Fruit fly (Drosophila melanogaster) whole organism, embryonic: ENCODE data around the gene CG15012.

Source experiments
- CG11504 ChIP-seq: fragments of 200-800 bp; sonication (Bioruptor generic); optimal IDR thresholded peaks from 3 replicates; lab custom pipeline; 2019; ENCODE audit warnings: missing biosample characterization, mild to moderate bottlenecking, missing genetic modification characterization, moderate library complexity
- CG6689 ChIP-seq: fragments of 200-800 bp; sonication (Bioruptor generic); IDR thresholded peaks from 2 replicates; pipeline ENCODE4 v1.3.6; 2022; ENCODE audit warnings: missing biosample characterization, missing genetic modification characterization
- Hmr ChIP-seq: fragments of 200-800 bp; sonication (Bioruptor generic); optimal IDR thresholded peaks from 3 replicates; lab custom pipeline; 2017; ENCODE audit warnings: mild to moderate bottlenecking, missing biosample characterization, missing genetic modification reagents, missing genetic modification characterization
- Nf-YA ChIP-seq: fragments of 200-800 bp; sonication (Bioruptor generic); IDR thresholded peaks from 2 replicates; pipeline ENCODE4 v1.3.6; 2022; ENCODE audit warnings: missing biosample characterization, missing genetic modification characterization
- Sry-δ ChIP-seq: fragments of 200-800 bp; sonication (Bioruptor generic); optimal IDR thresholded peaks from 2 replicates; lab custom pipeline; 2016; ENCODE audit warnings: missing biosample characterization, missing genetic modification characterization
- fd102C ChIP-seq: fragments of 200-800 bp; sonication (Bioruptor generic); optimal IDR thresholded peaks from 2 replicates; lab custom pipeline; 2018; ENCODE audit warnings: missing biosample characterization, mild to moderate bottlenecking, missing genetic modification characterization, moderate library complexity
- kay ChIP-seq: fragments of 200-800 bp; sonication (Bioruptor generic); optimal IDR thresholded peaks from 2 replicates; lab custom pipeline; 2016; ENCODE audit warnings: missing biosample characterization, missing genetic modification characterization

dm6 chr3L:4242428-4242827 lies 49.6 kb downstream of the CG15012 start, which contains the start of gene pav:
- no peak for TF ChIP-seq CG11504 (tag; lab: Kevin White, UChicago)
- no peak for TF ChIP-seq Nf-YA
- peak; percentile 4; the same call in 1 of the 2 replicates for TF ChIP-seq CG6689
- TF ChIP-seq fd102C (GFP tag; lab: Kevin White, UChicago), result no peak
- TF ChIP-seq kay (GFP tag; lab: Kevin White, UChicago), result no peak
- TF ChIP-seq Sry-δ (GFP tag; lab: Kevin White, UChicago), result no peak
- no peak for TF ChIP-seq Hmr (GFP tag; lab: Kevin White, UChicago)
